Worm (Caenorhabditis elegans) whole organism, late embryonic: ENCODE data around the gene F32D1.7.
"Not testable (repeated sequence)": the region's sequence is repeated elsewhere in the genome, so short reads cannot be mapped to it uniquely, and the experiment has no call there.

ENCODE experiments used
- fkh-10 ChIP-seq: fragments of 150-350 bp; optimal IDR thresholded peaks from 2 replicates; lab custom pipeline; 2014; ENCODE audit warnings: missing biosample characterization, missing genetic modification reagents, missing genetic modification characterization
- odd-2 ChIP-seq: sonication (generic microtip); optimal IDR thresholded peaks from 2 replicates; lab custom pipeline; 2017; ENCODE audit warnings: antibody characterized with exemption, mild to moderate bottlenecking, missing genetic modification characterization, missing compliant biosample characterization
- pha-4 ChIP-seq: fragments of 150-350 bp; optimal IDR thresholded peaks from 2 replicates; lab custom pipeline; 2018; ENCODE audit warnings: missing biosample characterization, missing genetic modification reagents, missing genetic modification characterization
- sox-2 ChIP-seq: fragments of 200-800 bp; sonication (Bioruptor generic); IDR thresholded peaks from 2 replicates; pipeline ENCODE4 v1.3.6; 2022; ENCODE audit warnings: missing genetic modification reagents, missing genetic modification characterization, missing compliant biosample characterization

DNA sequence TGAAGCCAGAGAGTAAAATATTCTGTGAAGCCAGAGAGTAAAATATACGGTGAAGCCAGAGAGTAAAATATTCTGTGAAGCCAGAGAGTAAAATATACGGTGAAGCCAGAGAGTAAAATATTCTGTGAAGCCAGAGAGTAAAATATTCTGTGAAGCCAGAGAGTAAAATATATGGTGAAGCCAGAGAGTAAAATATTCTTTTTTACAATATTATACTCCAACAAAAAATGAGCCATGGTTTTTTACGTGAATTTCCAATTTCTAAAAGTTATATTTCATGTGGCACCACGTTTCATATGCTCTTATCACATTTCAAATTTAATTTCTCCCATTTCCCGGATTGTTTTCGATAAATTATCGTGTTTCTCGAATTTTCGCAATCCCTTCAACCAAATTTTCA is 39.5 kb downstream of the F32D1.7 start, which contains the start of gene irld-1:
- TF ChIP-seq odd-2 (tag; lab: Kevin White, UChicago); fkh-10 (GFP tag; lab: Kevin White, UChicago); pha-4 (tag; lab: Kevin White, UChicago); sox-2 (GFP tag; lab: Robert Waterston, UW): not testable (repeated sequence)
